In the genomic region with DNA sequence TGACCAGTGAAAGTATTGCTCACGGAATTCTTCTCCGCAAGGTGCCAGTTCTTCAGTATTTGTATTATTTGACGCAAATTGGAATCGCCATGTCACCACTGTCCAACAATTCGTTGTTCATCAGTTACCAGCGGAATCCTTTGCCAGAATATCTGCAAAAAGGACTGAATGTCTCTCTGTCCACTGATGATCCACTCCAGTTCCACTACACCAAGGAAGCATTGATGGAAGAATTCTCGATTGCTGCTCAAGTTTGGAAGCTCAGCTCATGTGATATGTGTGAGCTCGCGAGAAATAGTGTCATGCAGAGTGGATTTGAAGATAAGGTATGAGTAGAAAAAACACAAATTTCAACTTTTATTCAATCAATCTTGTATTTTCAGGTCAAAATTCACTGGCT, we compare ENCODE assay signal across 2 worm cellular contexts.
TF ChIP-seq lines count a peak whose summit lies in the region.

No protein-coding gene starts in this region.

TF ChIP-seq in whole organism, L2 larva, 48 proteins besides CTCF, POLR2A, EP300 and RAD21:
- TF ChIP-seq ceh-16 (tag; optimal IDR thresholded peaks at IDR 0.05; lab: Kevin White, UChicago) = no peak
- TF ChIP-seq sma-3 (GFP tag; optimal IDR thresholded peaks at IDR 0.05; lab: Kevin White, UChicago) = peak; percentile 32

TF ChIP-seq in whole organism, L3 larva, 47 proteins besides CTCF, POLR2A, EP300 and RAD21:
- TF ChIP-seq nhr-11 (tag; optimal IDR thresholded peaks at IDR 0.05; lab: Kevin White, UChicago) (no peak), ama-1 (optimal IDR thresholded peaks at IDR 0.05; lab: Kevin White, UChicago) (peak; percentile 55), nhr-25 (tag; optimal IDR thresholded peaks at IDR 0.05; lab: Kevin White, UChicago) (no peak), jun-1 (tag; optimal IDR thresholded peaks at IDR 0.05; lab: Kevin White, UChicago) (no peak)
